Worm (Caenorhabditis elegans) whole organism, midembryonic: Measurements from ENCODE around the gene ttr-13.

ENCODE experiments used
- T22C8.4 ChIP-seq: fragments of 200-800 bp; sonication (Bioruptor generic); IDR thresholded peaks from 2 replicates; pipeline ENCODE4 v1.3.6; 2022; ENCODE audit warnings: missing genetic modification characterization, missing compliant biosample characterization
- cog-1 ChIP-seq: sonication (generic microtip); optimal IDR thresholded peaks from 2 replicates; lab custom pipeline; 2016; ENCODE audit warnings: missing genetic modification characterization, missing compliant biosample characterization
- flt-1 ChIP-seq: fragments of 200-800 bp; sonication (Bioruptor generic); IDR thresholded peaks from 2 replicates; pipeline ENCODE4 v1.3.6; 2022; ENCODE audit warnings: missing genetic modification characterization, missing compliant biosample characterization
- klf-2 ChIP-seq: fragments of 200-800 bp; sonication (Bioruptor generic); conservative IDR thresholded peaks from 2 replicates; pipeline ENCODE4 v1.3.6; 2022; ENCODE audit warnings: missing genetic modification reagents, missing genetic modification characterization, missing compliant biosample characterization
- med-1 ChIP-seq: sonication (generic microtip); optimal IDR thresholded peaks from 2 replicates; lab custom pipeline; 2017; ENCODE audit warnings: missing genetic modification characterization, mild to moderate bottlenecking, missing compliant biosample characterization, antibody characterized with exemption, missing genetic modification reagents; ENCODE audit not compliant: insufficient read depth
- ref-1 ChIP-seq: fragments of 200-800 bp; sonication (Bioruptor generic); conservative IDR thresholded peaks from 2 replicates; pipeline ENCODE4 v1.3.6; 2022; ENCODE audit warnings: missing genetic modification reagents, missing genetic modification characterization, missing compliant biosample characterization
- tab-1 ChIP-seq: fragments of 200-800 bp; sonication (Bioruptor generic); IDR thresholded peaks from 2 replicates; pipeline ENCODE4 v1.3.6; 2022; ENCODE audit warnings: missing genetic modification characterization, missing compliant biosample characterization
- ztf-23 ChIP-seq: fragments of 200-800 bp; sonication (Bioruptor generic); IDR thresholded peaks from 2 replicates; pipeline ENCODE4 v1.3.6; 2022; ENCODE audit warnings: missing genetic modification reagents, missing genetic modification characterization, missing compliant biosample characterization
- ztf-29 ChIP-seq: fragments of 200-800 bp; sonication (Bioruptor generic); IDR thresholded peaks from 2 replicates; pipeline ENCODE4 v1.3.6; 2022; ENCODE audit warnings: missing genetic modification reagents, missing genetic modification characterization, missing compliant biosample characterization

Gene ttr-13

ce11 chrV:20595653-20596052, 41.1 kb downstream of the ttr-13 start, which contains the start of gene F26F2.11:
Gene F26F2.11, minus strand, starts transcription at chrV:20595753.
- TF ChIP-seq T22C8.4 (GFP tag; lab: Robert Waterston, UW), result no peak
- TF ChIP-seq klf-2 (GFP tag; lab: Robert Waterston, UW), result no peak
- TF ChIP-seq med-1 (GFP tag; lab: Kevin White, UChicago), result no peak
- no peak for TF ChIP-seq ztf-29 (GFP tag; lab: Robert Waterston, UW)
- TF ChIP-seq ztf-23, result no peak
- TF ChIP-seq tab-1 (GFP tag; lab: Robert Waterston, UW), result no peak
- no peak for TF ChIP-seq ref-1
- no peak for TF ChIP-seq flt-1 (GFP tag; lab: Robert Waterston, UW)
- no peak for TF ChIP-seq cog-1 (tag; lab: Kevin White, UChicago)

- TF ChIP-seq T22C8.4 (GFP tag; lab: Robert Waterston, UW) (no peak), ztf-29 (GFP tag; lab: Robert Waterston, UW) (no peak), tab-1 (GFP tag; lab: Robert Waterston, UW) (no peak), cog-1 (tag; lab: Kevin White, UChicago) (no peak), flt-1 (GFP tag; lab: Robert Waterston, UW) (no peak), med-1 (GFP tag; lab: Kevin White, UChicago) (no peak), klf-2 (GFP tag; lab: Robert Waterston, UW) (no peak), ref-1 (no peak), ztf-23 (no peak)
Observed at ce11 chrV:20594746-20595145, 42.0 kb downstream of the ttr-13 start, which contains the start of gene F26F2.10. Gene F26F2.10, minus strand, starts transcription at chrV:20594846.
